Fruit fly (Drosophila melanogaster): ENCODE results near the gene CG42507.

The CG42507 gene

dm6 chr3L:14759097-14759795, 1.5 kb upstream of the CG42507 start (continued):
- TF ChIP-seq h (optimal IDR thresholded peaks at IDR 0.05) (no peak), Taf1 (GFP tag; IDR thresholded peaks at IDR 0.05) (peak; percentile 100), ase (GFP tag; IDR thresholded peaks at IDR 0.05) (peak; percentile 99), toy (GFP tag; IDR thresholded peaks at IDR 0.05) (peak; percentile 99), Nf-YA (GFP tag; IDR thresholded peaks at IDR 0.05) (peak; percentile 99), HmgZ (tag; optimal IDR thresholded peaks at IDR 0.05) (peak; percentile 100), CG31224 (GFP tag; IDR thresholded peaks at IDR 0.05) (peak; percentile 99), Dref (GFP tag; IDR thresholded peaks at IDR 0.05) (peak; percentile 54), her (GFP tag; optimal IDR thresholded peaks at IDR 0.05) (peak; percentile 96), tx (GFP tag; optimal IDR thresholded peaks at IDR 0.05) (peak; percentile 99), usp (GFP tag; optimal IDR thresholded peaks at IDR 0.05) (no peak), H2.0 (GFP tag; IDR thresholded peaks at IDR 0.05) (peak; percentile 99), Hr3 (GFP tag; optimal IDR thresholded peaks at IDR 0.05) (peak; percentile 100), Doc2 (GFP tag; IDR thresholded peaks at IDR 0.05) (peak; percentile 99), CG11456 (GFP tag; IDR thresholded peaks at IDR 0.05) (peak; percentile 99), CG17328 (GFP tag; IDR thresholded peaks at IDR 0.05) (peak; percentile 99), cg (GFP tag; optimal IDR thresholded peaks at IDR 0.05) (peak; percentile 29), nerfin-1 (tag; optimal IDR thresholded peaks at IDR 0.05) (peak; percentile 99), CG1024 (GFP tag; IDR thresholded peaks at IDR 0.05) (peak; percentile 92), wek (GFP tag; optimal IDR thresholded peaks at IDR 0.05) (peak; percentile 94), CG15601 (tag; optimal IDR thresholded peaks at IDR 0.05) (peak; percentile 99), CG7372 (GFP tag; IDR thresholded peaks at IDR 0.05) (peak; percentile 100), CG7987 (GFP tag; optimal IDR thresholded peaks at IDR 0.05) (peak; percentile 98), Adf1 (GFP tag; IDR thresholded peaks at IDR 0.05) (peak; percentile 95), CG10274 (GFP tag; optimal IDR thresholded peaks at IDR 0.05) (peak; percentile 97), CG30403 (GFP tag; optimal IDR thresholded peaks at IDR 0.05) (peak; percentile 100), CG15073 (GFP tag; optimal IDR thresholded peaks at IDR 0.05) (peak; percentile 91), CG7963 (GFP tag; IDR thresholded peaks at IDR 0.05; ENCODE audit: partially characterized antibody) (0 out of 3 replicates have a peak, but pooled peaks have one; percentile 25), sd (tag; optimal IDR thresholded peaks at IDR 0.05) (peak; percentile 99), aop (GFP tag; IDR thresholded peaks at IDR 0.05) (peak; percentile 96), Chrac-16 (GFP tag; optimal IDR thresholded peaks at IDR 0.05) (peak; percentile 99), Myb (GFP tag; optimal IDR thresholded peaks at IDR 0.05) (peak; percentile 93), Rx (GFP tag; IDR thresholded peaks at IDR 0.05) (peak; percentile 99), Bteb2 (GFP tag; optimal IDR thresholded peaks at IDR 0.05) (peak; percentile 99), CG8765 (GFP tag; IDR thresholded peaks at IDR 0.05) (peak; percentile 99), Bgb (GFP tag; IDR thresholded peaks at IDR 0.05; ENCODE audit: partially characterized antibody) (peak; percentile 59; the same call in 1 of the 2 replicates), Sox102F (GFP tag; optimal IDR thresholded peaks at IDR 0.05) (peak; percentile 100), p53 (GFP tag; optimal IDR thresholded peaks at IDR 0.05) (peak; percentile 96), chinmo (GFP tag; IDR thresholded peaks at IDR 0.05; ENCODE audit: partially characterized antibody) (peak; percentile 89; the same call in 3 of the 4 replicates), CG9437 (GFP tag; optimal IDR thresholded peaks at IDR 0.05) (peak; percentile 97), CG2199 (GFP tag; IDR thresholded peaks at IDR 0.05) (peak; percentile 96), CG8478 (optimal IDR thresholded peaks at IDR 0.05) (no peak), MBD-R2 (GFP tag; IDR thresholded peaks at IDR 0.05) (peak; percentile 100), CG17802 (tag; optimal IDR thresholded peaks at IDR 0.05) (peak; percentile 94), B-H1 (GFP tag; IDR thresholded peaks at IDR 0.05) (peak; percentile 99), org-1 (GFP tag; optimal IDR thresholded peaks at IDR 0.05) (peak; percentile 100), Neu2 (GFP tag; optimal IDR thresholded peaks at IDR 0.05; ENCODE audit: borderline replicate concordance) (peak; percentile 96), CG2116 (GFP tag; optimal IDR thresholded peaks at IDR 0.05) (peak; percentile 94), eve (GFP tag; optimal IDR thresholded peaks at IDR 0.05) (peak; percentile 35 to 100), lbe (GFP tag; optimal IDR thresholded peaks at IDR 0.05) (peak; percentile 98), tna (GFP tag; IDR thresholded peaks at IDR 0.05; ENCODE audit: partially characterized antibody) (peak; percentile 61)
